Worm (Caenorhabditis elegans) whole organism, mixed stage, embryonic: ENCODE results near the gene bicd-1.

ENCODE experiments used
- M03D4.4 ChIP-seq: sonication (generic microtip); optimal IDR thresholded peaks from 2 replicates; lab custom pipeline; 2017; ENCODE audit warnings: mild to moderate bottlenecking, missing genetic modification characterization, missing compliant biosample characterization
- bed-3 ChIP-seq: fragments of 200-800 bp; sonication (Bioruptor generic); optimal IDR thresholded peaks from 3 replicates; lab custom pipeline; 2018; ENCODE audit warnings: mild to moderate bottlenecking, missing genetic modification characterization, moderate library complexity, missing compliant biosample characterization
- blmp-1 ChIP-seq: fragments of 150-350 bp; optimal IDR thresholded peaks from 2 replicates; lab custom pipeline; 2014; ENCODE audit warnings: missing biosample characterization, missing genetic modification characterization
- ceh-39 ChIP-seq: fragments of 150-350 bp; optimal IDR thresholded peaks from 2 replicates; lab custom pipeline; 2014; ENCODE audit warnings: missing biosample characterization, missing genetic modification characterization
- ceh-43 ChIP-seq: fragments of 200-800 bp; sonication (Bioruptor generic); optimal IDR thresholded peaks from 2 replicates; lab custom pipeline; 2018; ENCODE audit warnings: mild to moderate bottlenecking, missing genetic modification characterization, moderate library complexity, missing compliant biosample characterization
- ceh-83 ChIP-seq: fragments of 200-800 bp; sonication (Bioruptor generic); optimal IDR thresholded peaks from 2 replicates; lab custom pipeline; 2018; ENCODE audit warnings: mild to moderate bottlenecking, missing genetic modification characterization, missing compliant biosample characterization
- ces-1 ChIP-seq: fragments of 150-350 bp; optimal IDR thresholded peaks from 2 replicates; lab custom pipeline; 2014; ENCODE audit warnings: missing biosample characterization, missing genetic modification reagents, missing genetic modification characterization
- cnd-1 ChIP-seq: fragments of 200-800 bp; sonication (Bioruptor generic); optimal IDR thresholded peaks from 2 replicates; lab custom pipeline; 2018; ENCODE audit warnings: mild to moderate bottlenecking, missing genetic modification characterization, missing compliant biosample characterization
- drap-1 ChIP-seq: fragments of 200-800 bp; sonication (Bioruptor generic); optimal IDR thresholded peaks from 3 replicates; lab custom pipeline; 2018; ENCODE audit warnings: mild to moderate bottlenecking, missing genetic modification characterization, missing compliant biosample characterization
- elt-1 ChIP-seq: sonication (generic microtip); optimal IDR thresholded peaks from 2 replicates; lab custom pipeline; 2017; ENCODE audit warnings: missing genetic modification characterization, mild to moderate bottlenecking, missing compliant biosample characterization, antibody characterized with exemption, moderate library complexity, borderline replicate concordance; ENCODE audit not compliant: insufficient read depth
- elt-3 ChIP-seq: fragments of 150-350 bp; optimal IDR thresholded peaks from 2 replicates; lab custom pipeline; 2014; ENCODE audit warnings: missing biosample characterization, missing genetic modification characterization
- flh-1 ChIP-seq: fragments of 200-800 bp; sonication (Bioruptor generic); optimal IDR thresholded peaks from 2 replicates; lab custom pipeline; 2018; ENCODE audit warnings: mild to moderate bottlenecking, missing genetic modification characterization, moderate library complexity, missing compliant biosample characterization
- ham-2 ChIP-seq: fragments of 200-800 bp; sonication (Bioruptor generic); optimal IDR thresholded peaks from 2 replicates; lab custom pipeline; 2018; ENCODE audit warnings: mild to moderate bottlenecking, missing genetic modification characterization, missing compliant biosample characterization
- hlh-1 ChIP-seq: fragments of 150-350 bp; optimal IDR thresholded peaks from 2 replicates; lab custom pipeline; 2014; ENCODE audit warnings: missing biosample characterization, missing genetic modification reagents, missing genetic modification characterization
- lin-32 ChIP-seq: fragments of 200-800 bp; sonication (Bioruptor generic); optimal IDR thresholded peaks from 2 replicates; lab custom pipeline; 2018; ENCODE audit warnings: mild to moderate bottlenecking, missing genetic modification characterization, missing compliant biosample characterization
- mab-5 ChIP-seq: fragments of 150-350 bp; optimal IDR thresholded peaks from 2 replicates; lab custom pipeline; 2014; ENCODE audit warnings: missing biosample characterization, missing genetic modification characterization
- mep-1 ChIP-seq: fragments of 150-350 bp; optimal IDR thresholded peaks from 2 replicates; lab custom pipeline; 2017; ENCODE audit warnings: missing biosample characterization, missing genetic modification reagents, missing genetic modification characterization, inconsistent platforms
- mls-2 ChIP-seq: sonication (generic microtip); optimal IDR thresholded peaks from 2 replicates; lab custom pipeline; 2016; ENCODE audit warnings: mild to moderate bottlenecking, missing genetic modification characterization, moderate library complexity, missing compliant biosample characterization
- nhr-12 ChIP-seq: fragments of 150-350 bp; optimal IDR thresholded peaks from 2 replicates; lab custom pipeline; 2014; ENCODE audit warnings: missing biosample characterization, missing genetic modification characterization
- nhr-237 ChIP-seq: fragments of 150-350 bp; optimal IDR thresholded peaks from 2 replicates; lab custom pipeline; 2014; ENCODE audit warnings: missing biosample characterization, missing genetic modification characterization
- nhr-28 ChIP-seq: fragments of 150-350 bp; optimal IDR thresholded peaks from 2 replicates; lab custom pipeline; 2014; ENCODE audit warnings: missing biosample characterization, missing genetic modification characterization
- nhr-76 ChIP-seq: sonication (generic microtip); optimal IDR thresholded peaks from 2 replicates; lab custom pipeline; 2017; ENCODE audit warnings: missing biosample characterization, missing genetic modification characterization
- pha-4 ChIP-seq: fragments of 150-350 bp; optimal IDR thresholded peaks from 2 replicates; lab custom pipeline; 2018; ENCODE audit warnings: missing biosample characterization, missing genetic modification reagents, missing genetic modification characterization
- snpc-4 ChIP-seq: fragments of 150-350 bp; optimal IDR thresholded peaks from 2 replicates; lab custom pipeline; 2014; ENCODE audit warnings: missing biosample characterization, missing genetic modification characterization
- sptf-1 ChIP-seq: sonication (generic microtip); optimal IDR thresholded peaks from 2 replicates; lab custom pipeline; 2017; ENCODE audit warnings: mild to moderate bottlenecking, missing genetic modification characterization, moderate library complexity, missing compliant biosample characterization
- tbx-8 ChIP-seq: fragments of 200-800 bp; sonication (Bioruptor generic); optimal IDR thresholded peaks from 2 replicates; lab custom pipeline; 2018; ENCODE audit warnings: mild to moderate bottlenecking, missing genetic modification characterization, moderate library complexity, missing compliant biosample characterization
- unc-39 ChIP-seq: fragments of 150-350 bp; optimal IDR thresholded peaks from 2 replicates; lab custom pipeline; 2014; ENCODE audit warnings: missing biosample characterization, missing genetic modification characterization
- unc-62 ChIP-seq: fragments of 150-350 bp; optimal IDR thresholded peaks from 2 replicates; lab custom pipeline; 2014; ENCODE audit warnings: missing biosample characterization, missing genetic modification reagents, missing genetic modification characterization
- zip-8 ChIP-seq: fragments of 150-350 bp; optimal IDR thresholded peaks from 2 replicates; lab custom pipeline; 2014; ENCODE audit warnings: missing biosample characterization, missing genetic modification characterization
- ztf-11 ChIP-seq: fragments of 150-350 bp; optimal IDR thresholded peaks from 2 replicates; lab custom pipeline; 2014; ENCODE audit warnings: missing biosample characterization, missing genetic modification characterization

The bicd-1 gene

ce11 chrIV:6607059-6607458 lies 34.9 kb upstream of the bicd-1 start:
- TF ChIP-seq bed-3 (GFP tag; lab: Kevin White, UChicago) (no peak), ztf-11 (no peak), nhr-12 (tag; lab: Kevin White, UChicago) (no peak), elt-1 (tag; lab: Kevin White, UChicago) (no peak), elt-3 (tag; lab: Kevin White, UChicago) (no peak), nhr-28 (no peak), unc-62 (no peak), hlh-1 (tag; lab: Kevin White, UChicago) (no peak), zip-8 (tag; lab: Kevin White, UChicago) (no peak), snpc-4 (tag; lab: Kevin White, UChicago) (no peak), mls-2 (tag; lab: Kevin White, UChicago) (no peak), nhr-237 (no peak), ces-1 (GFP tag; lab: Kevin White, UChicago) (no peak), flh-1 (no peak), ceh-83 (no peak), M03D4.4 (tag; lab: Kevin White, UChicago) (no peak)
- TF ChIP-seq, all 35 proteins: peak for 0

- TF ChIP-seq nhr-12 (tag; lab: Kevin White, UChicago), result no peak
- TF ChIP-seq mep-1 (tag; lab: Kevin White, UChicago), result no peak
- no peak for TF ChIP-seq zip-8 (tag; lab: Kevin White, UChicago)
- no peak for TF ChIP-seq tbx-8 (GFP tag; lab: Kevin White, UChicago)
- TF ChIP-seq mab-5, result no peak
Observed at ce11 chrIV:6606587-6606986, 34.4 kb upstream of the bicd-1 start.

- no peak for TF ChIP-seq drap-1 (GFP tag; lab: Kevin White, UChicago)
Observed at ce11 chrIV:6605863-6606262, 33.7 kb upstream of the bicd-1 start, which contains the start of gene nstp-2. TSS of gene nstp-2 (minus strand) at chrIV:6606188.

ce11 chrIV:6603549-6603948 lies 31.4 kb upstream of the bicd-1 start:
- no peak for TF ChIP-seq cnd-1 (tag; lab: Kevin White, UChicago)

ce11 chrIV:6602376-6602775 lies 30.2 kb upstream of the bicd-1 start, which contains the start of gene F15B10.3:
TSS of gene F15B10.3 (plus strand) at chrIV:6602676.
- TF ChIP-seq sptf-1 (no peak), pha-4 (tag; lab: Kevin White, UChicago) (no peak), lin-32 (GFP tag; lab: Kevin White, UChicago) (no peak), elt-1 (tag; lab: Kevin White, UChicago) (no peak), ham-2 (GFP tag; lab: Kevin White, UChicago) (no peak), mep-1 (tag; lab: Kevin White, UChicago) (no peak), ceh-39 (tag; lab: Kevin White, UChicago) (no peak), ceh-83 (no peak), bed-3 (GFP tag; lab: Kevin White, UChicago) (no peak), ceh-43 (GFP tag; lab: Kevin White, UChicago) (no peak)

- TF ChIP-seq nhr-76 (no peak), ceh-39 (tag; lab: Kevin White, UChicago) (peak; percentile 63), hlh-1 (tag; lab: Kevin White, UChicago) (peak; percentile 52)
Observed at ce11 chrIV:6601213-6601724, 29.1 kb upstream of the bicd-1 start, which contains the start of gene sup-36. TSS of gene sup-36 (plus strand) at chrIV:6601674.

- TF ChIP-seq mep-1 (tag; lab: Kevin White, UChicago), result no peak
- TF ChIP-seq pha-4 (tag; lab: Kevin White, UChicago), result no peak
- TF ChIP-seq sptf-1, result no peak
- TF ChIP-seq ceh-39 (tag; lab: Kevin White, UChicago), result no peak
- no peak for TF ChIP-seq elt-3 (tag; lab: Kevin White, UChicago)
- TF ChIP-seq blmp-1 (tag; lab: Kevin White, UChicago), result no peak
- no peak for TF ChIP-seq nhr-76
- TF ChIP-seq unc-39, result no peak
- no peak for TF ChIP-seq nhr-12 (tag; lab: Kevin White, UChicago)
- no peak for TF ChIP-seq M03D4.4 (tag; lab: Kevin White, UChicago)
Observed at ce11 chrIV:6599447-6599846, 27.3 kb upstream of the bicd-1 start, which contains the start of gene F38A5.8. TSS of gene F38A5.8 (plus strand) at chrIV:6599747.
